Worm (Caenorhabditis elegans) whole organism, midembryonic: ENCODE measurements around the gene F14E5.8.

ENCODE experiments used
- cog-1 ChIP-seq: sonication (generic microtip); optimal IDR thresholded peaks from 2 replicates; lab custom pipeline; 2016; ENCODE audit warnings: missing genetic modification characterization, missing compliant biosample characterization
- klf-2 ChIP-seq: fragments of 200-800 bp; sonication (Bioruptor generic); conservative IDR thresholded peaks from 2 replicates; pipeline ENCODE4 v1.3.6; 2022; ENCODE audit warnings: missing genetic modification reagents, missing genetic modification characterization, missing compliant biosample characterization

DNA sequence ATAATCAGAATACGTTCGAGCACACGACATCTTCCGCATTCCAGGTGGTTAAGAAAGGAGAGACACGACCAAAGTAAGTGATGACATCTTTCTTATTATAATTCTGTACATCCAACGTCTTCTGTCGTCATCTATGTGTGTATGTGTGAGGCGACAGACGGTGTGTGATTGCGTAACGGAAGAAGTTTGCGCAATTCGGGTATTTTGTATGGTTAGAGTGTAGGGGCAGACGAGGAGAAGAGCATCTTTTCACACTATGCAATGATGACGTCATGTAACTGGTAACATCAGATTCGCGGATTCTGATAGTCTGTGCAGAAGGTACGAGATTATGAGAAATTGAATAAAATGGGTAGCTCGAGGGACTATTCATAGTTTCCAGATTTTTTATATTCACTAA, 4.9 kb upstream of the F14E5.8 start:
- no peak for TF ChIP-seq cog-1 (tag; lab: Kevin White, UChicago)
- TF ChIP-seq klf-2: no peak
